Worm (Caenorhabditis elegans): ENCODE measurements around the gene cki-2.
A peak's percentile ranks its signal among the peaks of the same experiment; 100 is the strongest.

The cki-2 gene

DNA sequence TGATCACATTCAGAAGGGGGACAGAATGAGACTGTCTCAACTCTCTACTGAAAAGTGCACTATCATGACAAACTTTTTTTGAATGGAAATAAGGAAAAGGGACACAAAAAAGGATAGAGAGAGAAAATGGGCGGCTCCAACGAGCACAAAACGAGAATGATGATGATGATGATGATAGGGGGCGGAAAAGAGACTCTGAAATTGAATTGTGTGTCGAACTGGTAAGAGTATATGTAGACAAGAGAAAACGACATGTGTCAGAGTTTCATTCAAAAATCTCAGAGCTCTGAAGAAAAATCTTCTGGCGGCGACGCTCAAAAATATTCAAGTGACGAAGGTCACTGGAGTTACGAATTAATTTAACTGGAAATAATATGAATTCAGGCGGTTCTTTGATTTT is 21.0 kb upstream of the cki-2 start:
- TF ChIP-seq fkh-10 (GFP tag; optimal IDR thresholded peaks at IDR 0.05), result peak; percentile 47
- peak; percentile 48 for TF ChIP-seq lin-14 (GFP tag; optimal IDR thresholded peaks at IDR 0.05)
- TF ChIP-seq sox-4 (tag; optimal IDR thresholded peaks at IDR 0.05), result no peak

DNA sequence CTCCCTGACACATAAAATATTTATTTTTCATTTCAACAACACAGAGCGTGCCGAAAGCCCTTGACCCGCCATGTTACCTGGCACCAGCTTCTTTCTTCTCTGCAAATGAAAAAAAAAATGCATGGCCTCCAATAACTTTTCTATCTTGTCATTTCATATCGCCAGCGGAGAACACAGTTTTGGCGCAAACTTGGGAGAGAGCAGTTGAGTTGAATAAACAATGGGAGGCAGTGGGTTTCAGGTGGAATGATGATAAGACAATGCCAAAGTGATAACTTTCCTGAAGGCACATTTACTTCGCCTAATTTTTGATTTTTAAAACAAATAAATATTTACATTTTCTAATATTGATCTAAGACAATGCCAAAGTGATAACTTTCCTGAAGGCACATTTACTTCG is 15.0 kb upstream of the cki-2 start:
- TF ChIP-seq pag-3 (tag; optimal IDR thresholded peaks at IDR 0.05; ENCODE audit: borderline replicate concordance, insufficient read depth), result no peak

DNA sequence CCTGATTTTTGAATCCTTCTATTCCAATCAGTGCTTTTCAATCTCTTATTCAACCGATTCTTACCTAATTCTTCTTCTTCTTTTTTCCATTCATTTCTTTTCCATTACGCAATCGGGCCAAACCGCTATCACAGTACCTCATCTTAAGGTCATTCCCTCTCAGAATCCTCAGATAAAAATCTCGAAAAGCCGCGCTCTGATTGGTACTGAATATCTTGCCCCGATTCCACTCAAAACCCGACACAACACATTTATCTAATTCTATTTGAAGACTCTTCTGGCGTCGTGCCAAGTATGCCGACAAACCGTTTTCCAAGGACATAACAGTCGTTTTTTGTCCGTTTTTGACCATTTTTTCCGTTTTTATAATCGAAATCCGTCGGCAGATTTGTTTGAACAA is 14.4 kb upstream of the cki-2 start:
- TF ChIP-seq nhr-85 (tag) (peak; percentile 92), fkh-10 (GFP tag; optimal IDR thresholded peaks at IDR 0.05) (no peak), egl-27 (tag; optimal IDR thresholded peaks at IDR 0.05) (no peak), efl-3 (GFP tag; optimal IDR thresholded peaks at IDR 0.05) (peak; percentile 6), isw-1 (GFP tag; IDR thresholded peaks at IDR 0.05) (no peak), aly-2 (tag; optimal IDR thresholded peaks at IDR 0.05) (no peak), rnt-1 (tag; optimal IDR thresholded peaks at IDR 0.05) (peak; percentile 42), nhr-77 (tag; optimal IDR thresholded peaks at IDR 0.05) (no peak), blmp-1 (tag; optimal IDR thresholded peaks at IDR 0.05) (peak; percentile 38), lin-14 (GFP tag; optimal IDR thresholded peaks at IDR 0.05) (peak; percentile 56), fkh-4 (tag; optimal IDR thresholded peaks at IDR 0.05; ENCODE audit: borderline replicate concordance) (no peak), tlp-1 (tag; optimal IDR thresholded peaks at IDR 0.05) (peak; percentile 20)

DNA sequence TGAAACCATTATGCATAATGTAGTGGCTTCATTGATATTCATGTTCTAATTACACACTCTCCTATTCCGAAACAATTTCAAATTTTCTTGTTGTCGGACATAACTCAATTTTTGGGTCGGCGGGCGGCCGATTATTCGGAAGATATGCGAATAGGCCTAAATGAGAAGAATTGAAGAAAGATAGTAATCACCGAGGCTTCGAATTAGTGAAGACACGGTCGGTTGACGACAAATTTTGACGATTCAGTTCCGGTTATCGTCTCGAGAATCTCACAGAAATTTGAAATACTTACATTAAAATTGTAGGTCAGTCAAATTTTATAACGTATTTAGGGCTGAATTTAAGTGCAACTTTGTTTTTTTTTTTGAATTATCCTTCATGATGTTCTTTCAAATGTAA is 13.1 kb upstream of the cki-2 start:
- TF ChIP-seq pqm-1 (tag; optimal IDR thresholded peaks at IDR 0.05) (no peak), elt-2 (tag; optimal IDR thresholded peaks at IDR 0.05) (no peak), nhr-77 (tag; optimal IDR thresholded peaks at IDR 0.05) (no peak), nhr-85 (tag) (peak; percentile 49), Y116A8C.19 (tag; optimal IDR thresholded peaks at IDR 0.05; ENCODE audit: borderline replicate concordance) (no peak), nhr-20 (tag; optimal IDR thresholded peaks at IDR 0.05) (no peak), alr-1 (tag; optimal IDR thresholded peaks at IDR 0.05; ENCODE audit: borderline replicate concordance) (no peak), unc-62 (GFP tag; optimal IDR thresholded peaks at IDR 0.05) (no peak), blmp-1 (tag; optimal IDR thresholded peaks at IDR 0.05) (peak; percentile 49), tlp-1 (tag; optimal IDR thresholded peaks at IDR 0.05) (peak; percentile 1), lin-14 (GFP tag; optimal IDR thresholded peaks at IDR 0.05) (peak; percentile 18), fkh-8 (tag; optimal IDR thresholded peaks at IDR 0.05) (no peak), pag-3 (tag; optimal IDR thresholded peaks at IDR 0.05; ENCODE audit: borderline replicate concordance, insufficient read depth) (no peak)

DNA sequence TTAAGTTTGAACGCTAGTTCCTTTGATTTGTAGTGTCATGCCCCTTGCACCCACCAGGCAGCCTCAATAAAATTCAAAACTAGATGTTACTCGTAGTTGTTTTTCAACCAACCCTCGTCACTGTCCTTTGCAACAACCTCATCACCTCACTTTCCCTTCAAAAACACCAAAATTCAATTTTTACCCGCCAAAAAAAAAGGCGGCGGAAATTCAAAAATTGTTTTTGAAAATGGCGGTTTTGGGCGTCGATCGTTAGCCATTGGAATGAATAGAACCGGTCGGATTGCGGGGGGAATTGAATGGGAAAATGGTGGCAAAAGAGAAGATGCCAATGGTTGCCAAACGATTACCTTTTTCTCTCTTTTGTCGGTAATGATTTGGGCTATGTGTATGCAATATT is 10.2 kb upstream of the cki-2 start:
- peak in 1 of 2 experiments; percentile 11 for TF ChIP-seq efl-1 (optimal IDR thresholded peaks at IDR 0.05)
- TF ChIP-seq efl-1 (GFP tag; optimal IDR thresholded peaks at IDR 0.05 in 1 of 2), result peak; percentile 46 to 94
- TF ChIP-seq mdl-1 (tag; optimal IDR thresholded peaks at IDR 0.05), result no peak
- TF ChIP-seq grh-1 (GFP tag; IDR thresholded peaks at IDR 0.05), result no peak
- no peak for TF ChIP-seq ceh-82 (tag; optimal IDR thresholded peaks at IDR 0.05)
- TF ChIP-seq blmp-1 (tag; optimal IDR thresholded peaks at IDR 0.05), result peak; percentile 53
- no peak for TF ChIP-seq nhr-19 (GFP tag; conservative IDR thresholded peaks at IDR 0.05)
- TF ChIP-seq lin-14 (GFP tag; optimal IDR thresholded peaks at IDR 0.05), result peak; percentile 17
- TF ChIP-seq nhr-85 (tag), result peak; percentile 18
- TF ChIP-seq pax-3 (tag; optimal IDR thresholded peaks at IDR 0.05), result no peak
- TF ChIP-seq lin-35 (GFP tag; optimal IDR thresholded peaks at IDR 0.05), result peak in 1 of 2 experiments; percentile 63
- TF ChIP-seq C16A3.4 (tag; optimal IDR thresholded peaks at IDR 0.05), result no peak
- peak; percentile 17 to 50 (median 40) for TF ChIP-seq dpl-1 (GFP tag; optimal IDR thresholded peaks at IDR 0.05)

DNA sequence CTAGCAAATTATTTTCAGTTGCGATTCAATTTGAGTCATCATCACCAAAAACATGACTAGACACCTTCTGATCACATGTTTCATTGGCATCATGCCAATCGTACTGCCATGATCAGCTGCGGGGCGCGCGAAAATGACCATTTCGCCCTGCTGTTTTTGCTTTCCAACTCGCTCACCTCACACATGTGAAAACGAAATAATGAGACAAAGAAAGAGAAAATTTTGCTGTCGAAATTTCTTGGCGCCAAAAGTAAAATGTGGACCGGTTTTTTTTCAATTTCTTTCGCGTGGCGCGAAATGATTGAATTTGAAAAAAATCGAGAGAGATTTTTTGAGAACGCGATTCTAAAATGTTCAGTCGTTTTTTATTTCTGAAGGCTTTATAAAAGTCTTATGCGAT is 9.4 kb upstream of the cki-2 start:
- TF ChIP-seq swsn-7 (tag; optimal IDR thresholded peaks at IDR 0.05), result peak; percentile 6
- TF ChIP-seq dpl-1 (GFP tag; optimal IDR thresholded peaks at IDR 0.05), result peak; percentile 68 to 79 (median 77)
- no peak for TF ChIP-seq rnt-1 (tag; optimal IDR thresholded peaks at IDR 0.05)
- no peak for TF ChIP-seq Y116A8C.19 (tag; optimal IDR thresholded peaks at IDR 0.05; ENCODE audit: borderline replicate concordance)
- TF ChIP-seq lin-35 (GFP tag; optimal IDR thresholded peaks at IDR 0.05), result peak; percentile 35 to 91
- TF ChIP-seq nhr-90 (tag; optimal IDR thresholded peaks at IDR 0.05; ENCODE audit: poor library complexity), result peak; percentile 19
- peak; percentile 31 for TF ChIP-seq nhr-19 (GFP tag; conservative IDR thresholded peaks at IDR 0.05)
- TF ChIP-seq mep-1 (tag; optimal IDR thresholded peaks at IDR 0.05), result peak; percentile 21
- TF ChIP-seq grh-1 (GFP tag; IDR thresholded peaks at IDR 0.05), result peak; percentile 90
- TF ChIP-seq C34B4.2 (tag; optimal IDR thresholded peaks at IDR 0.05), result no peak
- TF ChIP-seq nhr-85 (tag), result peak; percentile 98
- peak; percentile 19 for TF ChIP-seq nhr-47 (tag; optimal IDR thresholded peaks at IDR 0.05)
- TF ChIP-seq nhr-12 (tag; optimal IDR thresholded peaks at IDR 0.05), result no peak
- peak; percentile 76 for TF ChIP-seq nhr-20 (tag; optimal IDR thresholded peaks at IDR 0.05)
- peak; percentile 96 for TF ChIP-seq blmp-1 (tag; optimal IDR thresholded peaks at IDR 0.05)
- TF ChIP-seq lin-13 (GFP tag; optimal IDR thresholded peaks at IDR 0.05), result peak; percentile 6
- peak; percentile 74 for TF ChIP-seq nhr-71 (tag; optimal IDR thresholded peaks at IDR 0.05)
- TF ChIP-seq irx-1 (tag; optimal IDR thresholded peaks at IDR 0.05), result peak; percentile 36
- peak in 1 of 2 experiments; percentile 16 for TF ChIP-seq lsy-2 (tag; optimal IDR thresholded peaks at IDR 0.05)

Data from whole organism, L1 larva.